Worm (Caenorhabditis elegans) whole organism, young adult: ENCODE results near the gene R02D5.3.

Experiments
- B0336.3 ChIP-seq: fragments of 200-800 bp; sonication (Bioruptor generic); IDR thresholded peaks from 2 replicates; pipeline ENCODE4 v1.3.6; 2022; ENCODE audit warnings: missing genetic modification characterization, missing compliant biosample characterization
- F23B12.7 ChIP-seq: sonication (generic microtip); optimal IDR thresholded peaks from 2 replicates; lab custom pipeline; 2017; ENCODE audit warnings: missing genetic modification characterization, mild to moderate bottlenecking, missing compliant biosample characterization, antibody characterized with exemption, moderate library complexity; ENCODE audit not compliant: insufficient read depth
- F55B11.4 ChIP-seq: sonication (generic microtip); optimal IDR thresholded peaks from 2 replicates; lab custom pipeline; 2016; ENCODE audit warnings: missing compliant biosample characterization, missing genetic modification characterization, borderline replicate concordance; ENCODE audit not compliant: insufficient read depth
- F57A8.1 ChIP-seq: fragments of 200-800 bp; sonication (Bioruptor generic); optimal IDR thresholded peaks from 2 replicates; lab custom pipeline; 2018; ENCODE audit warnings: mild to moderate bottlenecking, missing genetic modification characterization, moderate library complexity, missing compliant biosample characterization
- T07F8.4 ChIP-seq: sonication (generic microtip); optimal IDR thresholded peaks from 2 replicates; lab custom pipeline; 2016; ENCODE audit warnings: mild to moderate bottlenecking, missing genetic modification characterization, moderate library complexity, missing compliant biosample characterization
- T26A5.8 ChIP-seq: sonication (generic microtip); optimal IDR thresholded peaks from 2 replicates; lab custom pipeline; 2016; ENCODE audit warnings: missing genetic modification characterization, missing compliant biosample characterization
- Y53F4B.3 ChIP-seq: fragments of 200-800 bp; sonication (Bioruptor generic); IDR thresholded peaks from 2 replicates; pipeline ENCODE4 v1.3.6; 2022; ENCODE audit warnings: missing genetic modification reagents, missing genetic modification characterization, missing compliant biosample characterization
- Y56A3A.18 ChIP-seq: fragments of 200-800 bp; sonication (Bioruptor generic); IDR thresholded peaks from 2 replicates; pipeline ENCODE4 v1.3.6; 2022; ENCODE audit warnings: missing genetic modification reagents, missing genetic modification characterization, missing compliant biosample characterization
- attf-3 ChIP-seq: fragments of 200-800 bp; sonication (Bioruptor generic); conservative IDR thresholded peaks from 2 replicates; pipeline ENCODE4 v1.3.6; 2022; ENCODE audit warnings: missing genetic modification reagents, missing genetic modification characterization, missing compliant biosample characterization
- attf-5 ChIP-seq: fragments of 200-800 bp; sonication (Bioruptor generic); optimal IDR thresholded peaks from 2 replicates; lab custom pipeline; 2018; ENCODE audit warnings: mild to moderate bottlenecking, missing genetic modification characterization, missing compliant biosample characterization
- bed-2 ChIP-seq: fragments of 200-800 bp; sonication (Bioruptor generic); IDR thresholded peaks from 2 replicates; pipeline ENCODE4 v1.3.6; 2022; ENCODE audit warnings: missing genetic modification reagents, missing genetic modification characterization, missing compliant biosample characterization
- ccch-3 ChIP-seq: fragments of 200-800 bp; sonication (Bioruptor generic); optimal IDR thresholded peaks from 2 replicates; lab custom pipeline; 2018; ENCODE audit warnings: mild to moderate bottlenecking, missing genetic modification characterization, missing compliant biosample characterization
- cebp-2 ChIP-seq: fragments of 200-800 bp; sonication (Bioruptor generic); IDR thresholded peaks from 2 replicates; pipeline ENCODE4 v1.3.6; 2022; ENCODE audit warnings: missing genetic modification characterization, missing compliant biosample characterization
- ceh-100 ChIP-seq: fragments of 200-800 bp; sonication (Bioruptor generic); IDR thresholded peaks from 2 replicates; pipeline ENCODE4 v1.3.6; 2022; ENCODE audit warnings: missing genetic modification reagents, missing genetic modification characterization, missing compliant biosample characterization
- ceh-27 ChIP-seq: fragments of 200-800 bp; sonication (Bioruptor generic); optimal IDR thresholded peaks from 2 replicates; lab custom pipeline; 2018; ENCODE audit warnings: mild to moderate bottlenecking, missing genetic modification characterization, moderate library complexity, missing compliant biosample characterization
- ceh-40 ChIP-seq: fragments of 200-800 bp; sonication (Bioruptor generic); IDR thresholded peaks from 2 replicates; pipeline ENCODE4 v1.3.6; 2022; ENCODE audit warnings: missing genetic modification characterization, missing compliant biosample characterization
- ceh-79 ChIP-seq: sonication (generic microtip); optimal IDR thresholded peaks from 2 replicates; lab custom pipeline; 2017; ENCODE audit warnings: mild to moderate bottlenecking, missing genetic modification characterization, missing compliant biosample characterization
- dox-1 ChIP-seq: fragments of 200-800 bp; sonication (Bioruptor generic); IDR thresholded peaks from 2 replicates; pipeline ENCODE4 v1.3.6; 2022; ENCODE audit warnings: missing genetic modification reagents, missing genetic modification characterization, missing compliant biosample characterization
- efl-1 ChIP-seq: fragments of 150-350 bp; optimal IDR thresholded peaks from 2 replicates; lab custom pipeline; 2014; ENCODE audit warnings: missing biosample characterization, missing genetic modification reagents, missing genetic modification characterization
- egl-18 ChIP-seq: fragments of 200-800 bp; sonication (Bioruptor generic); IDR thresholded peaks from 2 replicates; pipeline ENCODE4 v1.3.6; 2022; ENCODE audit warnings: missing genetic modification reagents, missing genetic modification characterization, missing compliant biosample characterization
- egl-44 ChIP-seq: fragments of 200-800 bp; sonication (Bioruptor generic); IDR thresholded peaks from 2 replicates; pipeline ENCODE4 v1.3.6; 2022; ENCODE audit warnings: missing genetic modification reagents, missing genetic modification characterization, missing compliant biosample characterization
- egrh-3 ChIP-seq: fragments of 200-800 bp; sonication (Bioruptor generic); IDR thresholded peaks from 2 replicates; pipeline ENCODE4 v1.3.6; 2022; ENCODE audit warnings: missing genetic modification reagents, missing genetic modification characterization, missing compliant biosample characterization
- him-1 ChIP-seq: sonication (generic microtip); optimal IDR thresholded peaks from 2 replicates; lab custom pipeline; 2016; ENCODE audit warnings: missing genotype, missing genetic modification reagents, missing genetic modification characterization, missing compliant biosample characterization
- hlh-26 ChIP-seq: fragments of 200-800 bp; sonication (Bioruptor generic); conservative IDR thresholded peaks from 2 replicates; pipeline ENCODE4 v1.3.6; 2022; ENCODE audit warnings: missing genetic modification reagents, missing genetic modification characterization, missing compliant biosample characterization
- hmg-1.2 ChIP-seq: fragments of 200-800 bp; sonication (Bioruptor generic); IDR thresholded peaks from 2 replicates; pipeline ENCODE4 v1.3.6; 2022; ENCODE audit warnings: missing genetic modification reagents, missing genetic modification characterization, missing compliant biosample characterization
- hrde-1 ChIP-seq: sonication (generic microtip); optimal IDR thresholded peaks from 2 replicates; lab custom pipeline; 2016; ENCODE audit warnings: missing genetic modification characterization, mild to moderate bottlenecking, missing compliant biosample characterization, moderate library complexity, missing genotype, missing genetic modification reagents, borderline replicate concordance
- lin-35 ChIP-seq, 3 experiments: fragments of 150-350 bp in 2 of 3; sonication (generic microtip) in 1 of 3; optimal IDR thresholded peaks; 2 replicates each; lab custom pipeline; 2014 to 2018; ENCODE audit warnings: missing biosample characterization in 3 of 3, missing genetic modification characterization in 3 of 3, missing genetic modification reagents in 3 of 3
- lin-54 ChIP-seq: fragments of 200-800 bp; sonication (Bioruptor generic); optimal IDR thresholded peaks from 2 replicates; lab custom pipeline; 2018; ENCODE audit warnings: mild to moderate bottlenecking, missing genetic modification characterization, missing compliant biosample characterization
- lir-1 ChIP-seq: fragments of 200-800 bp; sonication (Bioruptor generic); conservative IDR thresholded peaks from 2 replicates; pipeline ENCODE4 v1.3.6; 2022; ENCODE audit warnings: missing genetic modification reagents, missing genetic modification characterization, missing compliant biosample characterization
- mel-28 ChIP-seq: sonication (generic microtip); optimal IDR thresholded peaks from 2 replicates; lab custom pipeline; 2016; ENCODE audit warnings: borderline replicate concordance, mild to moderate bottlenecking, missing genetic modification characterization, missing compliant biosample characterization
- mes-4 ChIP-seq: sonication (generic microtip); optimal IDR thresholded peaks from 2 replicates; lab custom pipeline; 2016; ENCODE audit warnings: missing genotype, missing genetic modification characterization, missing compliant biosample characterization
- nfyb-1 ChIP-seq: fragments of 200-800 bp; sonication (Bioruptor generic); IDR thresholded peaks from 2 replicates; pipeline ENCODE4 v1.3.6; 2022; ENCODE audit warnings: missing genetic modification reagents, missing genetic modification characterization, missing compliant biosample characterization
- nhr-80 ChIP-seq: sonication (generic microtip); optimal IDR thresholded peaks from 2 replicates; lab custom pipeline; 2016; ENCODE audit warnings: missing genetic modification characterization, missing compliant biosample characterization
- nhr-90 ChIP-seq: sonication (generic microtip); optimal IDR thresholded peaks from 2 replicates; lab custom pipeline; 2016; ENCODE audit warnings: missing genotype, mild to moderate bottlenecking, missing genetic modification characterization, missing compliant biosample characterization
- rpc-1 ChIP-seq, 2 experiments: fragments of 150-350 bp in 1 of 2; sonication (generic microtip) in 1 of 2; optimal IDR thresholded peaks; 2 replicates each; lab custom pipeline; 2014 to 2018; ENCODE audit warnings: missing biosample characterization in 1 of 2, missing genetic modification characterization in 1 of 2, missing genetic modification reagents in 1 of 2, missing genotype in 1 of 2
- snpc-1.3 ChIP-seq: sonication (generic microtip); optimal IDR thresholded peaks from 2 replicates; lab custom pipeline; 2017; ENCODE audit warnings: missing genetic modification characterization, mild to moderate bottlenecking, missing compliant biosample characterization, antibody characterized with exemption, moderate library complexity, missing genotype, missing genetic modification reagents; ENCODE audit not compliant: insufficient read depth
- sptf-2 ChIP-seq: fragments of 200-800 bp; sonication (Bioruptor generic); optimal IDR thresholded peaks from 2 replicates; lab custom pipeline; 2018; ENCODE audit warnings: mild to moderate bottlenecking, missing genetic modification characterization, missing compliant biosample characterization
- tbp1 ChIP-seq: fragments of 200-800 bp; sonication (Bioruptor generic); optimal IDR thresholded peaks from 2 replicates; lab custom pipeline; 2018; ENCODE audit warnings: mild to moderate bottlenecking, missing genetic modification characterization, missing compliant biosample characterization
- tlf-1 ChIP-seq: fragments of 200-800 bp; sonication (Bioruptor generic); optimal IDR thresholded peaks from 2 replicates; lab custom pipeline; 2018; ENCODE audit warnings: mild to moderate bottlenecking, missing genetic modification characterization, missing compliant biosample characterization
- zfh-2 ChIP-seq: fragments of 200-800 bp; sonication (Bioruptor generic); conservative IDR thresholded peaks from 2 replicates; pipeline ENCODE4 v1.3.6; 2022; ENCODE audit warnings: missing genetic modification reagents, missing genetic modification characterization, missing compliant biosample characterization
- ztf-18 ChIP-seq: sonication (generic microtip); optimal IDR thresholded peaks from 2 replicates; lab custom pipeline; 2016; ENCODE audit warnings: missing genotype, mild to moderate bottlenecking, missing genetic modification characterization, missing compliant biosample characterization
- ztf-3 ChIP-seq: fragments of 200-800 bp; sonication (Bioruptor generic); optimal IDR thresholded peaks from 2 replicates; lab custom pipeline; 2018; ENCODE audit warnings: mild to moderate bottlenecking, missing genetic modification characterization, missing compliant biosample characterization

Gene R02D5.3

DNA sequence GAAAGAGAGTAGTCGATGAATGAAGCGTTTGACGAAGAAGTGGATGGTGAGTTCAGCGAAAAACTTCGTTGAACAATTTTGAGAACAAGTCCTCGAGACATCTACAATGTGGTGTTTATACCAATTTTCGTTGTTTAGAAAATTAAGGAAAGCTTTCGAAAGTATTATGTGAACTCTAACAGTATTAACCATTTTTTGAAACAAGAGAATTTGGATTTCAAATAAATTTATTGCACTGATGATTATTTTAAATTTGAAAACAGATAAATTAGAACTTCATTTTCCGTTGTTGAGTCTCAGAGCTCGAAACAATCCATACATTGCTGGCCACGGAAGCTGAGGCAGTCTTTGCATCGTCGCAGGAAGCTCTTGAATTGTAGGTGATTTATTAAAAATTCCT is 39.6 kb downstream of the R02D5.3 start, which contains the start of gene C53A5.16 (continued):
- no peak for TF ChIP-seq ztf-18
- TF ChIP-seq Y53F4B.3 (GFP tag; lab: Robert Waterston, UW): no peak

DNA sequence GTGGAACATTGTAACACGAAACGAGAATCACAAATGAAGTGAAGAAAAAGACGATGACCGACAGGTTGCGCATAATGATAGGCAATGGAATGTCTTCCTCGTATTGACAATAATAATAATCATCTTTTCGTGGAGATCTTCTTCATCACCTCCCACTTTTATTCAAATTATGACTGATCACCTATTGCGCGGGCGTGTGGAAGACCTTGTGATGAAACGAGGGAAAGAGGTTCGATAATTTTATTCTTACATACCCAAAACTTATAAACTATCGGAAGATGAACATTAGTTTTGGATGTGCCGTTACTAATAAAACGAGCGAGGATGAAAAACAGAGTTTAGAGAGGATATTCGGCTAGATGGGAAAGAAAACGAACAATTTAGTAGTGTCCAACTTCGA is 40.1 kb downstream of the R02D5.3 start, which contains the start of gene C53A5.2:
Gene C53A5.2 (minus strand): TSS at position 101 of the 400 bp plus-strand sequence.
- TF ChIP-seq Y56A3A.18 (GFP tag; lab: Robert Waterston, UW) (0 out of 2 replicates have a peak, but pooled peaks have one; percentile 33), hrde-1 (tag; lab: Kevin White, UChicago) (no peak)

DNA sequence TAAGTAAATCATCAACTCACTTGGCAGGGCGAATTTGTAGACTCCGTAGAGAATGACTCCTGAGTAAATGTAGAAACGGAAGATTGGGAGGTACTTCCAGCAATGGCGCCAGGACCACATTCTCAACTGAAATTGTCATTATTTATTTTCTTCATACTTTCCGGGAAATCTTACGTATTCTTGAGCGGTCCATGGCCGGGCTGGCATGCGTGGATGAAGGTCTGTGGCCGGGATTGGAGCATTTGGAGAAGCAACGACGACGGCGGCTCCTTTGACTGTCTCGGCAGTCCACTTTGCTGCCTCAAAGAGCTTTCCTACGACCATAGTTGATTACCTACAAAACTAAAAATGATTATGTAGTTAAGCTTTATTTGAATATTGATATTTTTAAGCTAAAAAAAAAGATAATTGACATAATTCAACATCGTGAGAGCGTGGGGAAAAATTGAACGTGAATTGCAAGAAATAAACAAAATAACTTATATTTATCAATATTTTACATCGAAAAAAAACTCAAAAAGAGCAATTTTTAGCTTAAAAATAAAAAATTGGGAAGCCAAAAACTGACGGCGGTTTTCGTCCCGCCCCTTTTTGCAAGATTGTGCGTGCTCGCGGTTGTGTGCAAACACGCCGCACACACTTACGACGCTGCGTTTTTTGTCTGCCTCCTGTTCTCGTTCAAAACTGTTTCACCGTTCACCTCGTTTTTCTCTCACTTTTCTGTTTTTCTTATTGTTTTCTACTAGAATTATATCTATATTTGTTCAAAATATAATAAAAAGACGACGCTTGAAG is 41.0 kb downstream of the R02D5.3 start, which contains the start of gene ril-1:
Gene ril-1 (minus strand): TSS at position 342 of the 795 bp plus-strand sequence.
- TF ChIP-seq tbp1 (GFP tag; lab: Kevin White, UChicago) (peak; percentile 28), egl-18 (no peak), nhr-80 (tag; lab: Kevin White, UChicago) (peak; percentile 60), hmg-1.2 (GFP tag; lab: Robert Waterston, UW) (peak; percentile 12; the same call in 1 of the 2 replicates), ztf-3 (GFP tag; lab: Kevin White, UChicago) (no peak), Y56A3A.18 (GFP tag; lab: Robert Waterston, UW) (no peak), bed-2 (GFP tag; lab: Robert Waterston, UW) (no peak), efl-1 (GFP tag; lab: Kevin White, UChicago) (no peak), F57A8.1 (GFP tag; lab: Kevin White, UChicago) (no peak), lin-35 (GFP tag; optimal IDR thresholded peaks at IDR 0.05; lab: Kevin White, UChicago) (peak in 1 of 3 experiments; percentile 38), lin-54 (GFP tag; lab: Kevin White, UChicago) (no peak), egl-44 (GFP tag; lab: Robert Waterston, UW) (no peak), him-1 (tag; lab: Kevin White, UChicago) (no peak), egrh-3 (no peak), snpc-1.3 (no peak), cebp-2 (GFP tag; lab: Robert Waterston, UW) (no peak), dox-1 (peak; percentile 46; the same call in 1 of the 2 replicates), mel-28 (no peak), ceh-27 (GFP tag; lab: Kevin White, UChicago) (no peak), zfh-2 (GFP tag; lab: Robert Waterston, UW) (no peak), attf-3 (GFP tag; lab: Robert Waterston, UW) (no peak), attf-5 (GFP tag; lab: Kevin White, UChicago) (peak; percentile 81), T26A5.8 (tag; lab: Kevin White, UChicago) (no peak), F55B11.4 (tag; lab: Kevin White, UChicago) (no peak), T07F8.4 (tag; lab: Kevin White, UChicago) (no peak), lir-1 (GFP tag; lab: Robert Waterston, UW) (no peak), nfyb-1 (GFP tag; lab: Robert Waterston, UW) (peak; percentile 26; the same call in 1 of the 2 replicates), nhr-90 (tag; lab: Kevin White, UChicago) (no peak), tlf-1 (GFP tag; lab: Kevin White, UChicago) (no peak), mes-4 (tag; lab: Kevin White, UChicago) (no peak), sptf-2 (no peak), F23B12.7 (tag; lab: Kevin White, UChicago) (peak; percentile 64), rpc-1 (optimal IDR thresholded peaks at IDR 0.05; lab: Kevin White, UChicago) (no peak), rpc-1 (tag; optimal IDR thresholded peaks at IDR 0.05; lab: Kevin White, UChicago) (no peak), ceh-100 (GFP tag; lab: Robert Waterston, UW) (peak; percentile 53; the same call in 1 of the 2 replicates), B0336.3 (no peak), ceh-79 (tag; lab: Kevin White, UChicago) (no peak), ceh-40 (no peak), hlh-26 (GFP tag; lab: Robert Waterston, UW) (no peak), ccch-3 (GFP tag; lab: Kevin White, UChicago) (no peak)
